Worm (Caenorhabditis elegans): ENCODE data around the gene frpr-8.

DNA sequence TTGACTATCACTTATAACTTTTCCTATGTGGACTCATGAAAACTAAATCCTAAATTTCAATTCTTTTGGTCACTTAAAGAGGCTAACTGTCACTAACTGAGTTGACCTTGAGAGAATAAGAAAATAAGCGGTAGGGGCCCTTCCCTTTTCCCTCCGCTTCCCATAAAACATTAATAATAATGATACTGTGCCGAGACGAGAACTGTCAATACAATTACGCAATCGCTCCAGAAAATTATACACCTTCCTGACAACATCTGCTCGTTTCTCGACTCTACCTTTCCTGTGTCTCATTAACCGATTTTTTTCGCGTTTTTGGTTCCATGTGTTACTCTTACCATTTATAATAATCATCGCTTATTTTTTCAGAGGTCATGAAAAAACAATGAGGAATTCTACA lies 36.7 kb upstream of the frpr-8 start:
- TF ChIP-seq zag-1 (tag; optimal IDR thresholded peaks at IDR 0.05) (no peak), skn-1 (tag; optimal IDR thresholded peaks at IDR 0.05) (no peak), mef-2 (tag; optimal IDR thresholded peaks at IDR 0.05) (no peak), ceh-90 (tag; optimal IDR thresholded peaks at IDR 0.05) (no peak), jun-1 (tag; optimal IDR thresholded peaks at IDR 0.05) (no peak)
